Worm (Caenorhabditis elegans) whole organism, L3 larva: Measurements from ENCODE around the gene T12A7.6.

Experiments
- R02D3.7 ChIP-seq: fragments of 150-350 bp; optimal IDR thresholded peaks from 2 replicates; lab custom pipeline; 2014; ENCODE audit warnings: missing biosample characterization, missing genetic modification characterization
- ZK546.5 ChIP-seq: sonication (generic microtip); optimal IDR thresholded peaks from 2 replicates; lab custom pipeline; 2017; ENCODE audit warnings: missing biosample characterization, missing genetic modification characterization
- ceh-16 ChIP-seq: sonication (generic microtip); optimal IDR thresholded peaks from 2 replicates; lab custom pipeline; 2017; ENCODE audit warnings: missing biosample characterization, missing genetic modification characterization
- ceh-28 ChIP-seq: fragments of 150-350 bp; optimal IDR thresholded peaks from 2 replicates; lab custom pipeline; 2014; ENCODE audit warnings: missing biosample characterization, missing genetic modification reagents, missing genetic modification characterization
- daf-12 ChIP-seq: fragments of 150-350 bp; optimal IDR thresholded peaks from 2 replicates; lab custom pipeline; 2014; ENCODE audit warnings: missing biosample characterization, missing genetic modification reagents, missing genetic modification characterization
- egl-27 ChIP-seq: sonication (generic microtip); optimal IDR thresholded peaks from 4 replicates; lab custom pipeline; 2017; ENCODE audit warnings: missing biosample characterization, missing genetic modification reagents, missing genetic modification characterization
- elt-2 ChIP-seq: sonication (generic microtip); optimal IDR thresholded peaks from 2 replicates; lab custom pipeline; 2016; ENCODE audit warnings: missing genetic modification reagents, mild to moderate bottlenecking, missing genetic modification characterization, missing compliant biosample characterization
- eor-1 ChIP-seq, 2 experiments: fragments of 150-350 bp; optimal IDR thresholded peaks; 2 replicates each; lab custom pipeline; 2014 to 2018; ENCODE audit warnings: missing biosample characterization in 2 of 2, missing genetic modification characterization in 2 of 2
- fkh-10 ChIP-seq: sonication (generic microtip); optimal IDR thresholded peaks from 2 replicates; lab custom pipeline; 2017; ENCODE audit warnings: missing biosample characterization, missing genetic modification reagents, missing genetic modification characterization
- fkh-2 ChIP-seq: fragments of 150-350 bp; optimal IDR thresholded peaks from 2 replicates; lab custom pipeline; 2014; ENCODE audit warnings: missing biosample characterization, missing genetic modification reagents, missing genetic modification characterization
- fos-1 ChIP-seq: fragments of 150-350 bp; optimal IDR thresholded peaks from 2 replicates; lab custom pipeline; 2014; ENCODE audit warnings: missing biosample characterization, missing genetic modification characterization
- hmg-11 ChIP-seq: sonication (generic microtip); optimal IDR thresholded peaks from 2 replicates; lab custom pipeline; 2016; ENCODE audit warnings: missing genetic modification characterization, missing compliant biosample characterization
- jun-1 ChIP-seq: fragments of 150-350 bp; optimal IDR thresholded peaks from 2 replicates; lab custom pipeline; 2014; ENCODE audit warnings: missing biosample characterization, missing genetic modification reagents, missing genetic modification characterization
- lin-15B ChIP-seq: fragments of 150-350 bp; optimal IDR thresholded peaks from 2 replicates; lab custom pipeline; 2014; ENCODE audit warnings: missing biosample characterization, missing genetic modification characterization
- lin-39 ChIP-seq: fragments of 150-350 bp; optimal IDR thresholded peaks from 2 replicates; lab custom pipeline; 2018; ENCODE audit warnings: missing biosample characterization, missing genetic modification reagents, missing genetic modification characterization
- lsy-12 ChIP-seq: sonication (generic microtip); optimal IDR thresholded peaks from 2 replicates; lab custom pipeline; 2016; ENCODE audit warnings: mild to moderate bottlenecking, missing genetic modification characterization, missing compliant biosample characterization
- mml-1 ChIP-seq: fragments of 150-350 bp; sonication (generic microtip); optimal IDR thresholded peaks from 3 replicates; lab custom pipeline; 2014; ENCODE audit warnings: missing biosample characterization, missing genetic modification characterization
- nfya-1 ChIP-seq: sonication (generic microtip); optimal IDR thresholded peaks from 2 replicates; lab custom pipeline; 2017; ENCODE audit warnings: missing genetic modification characterization, mild to moderate bottlenecking, missing compliant biosample characterization, antibody characterized with exemption, moderate library complexity; ENCODE audit not compliant: insufficient read depth
- nhr-12 ChIP-seq: fragments of 150-350 bp; optimal IDR thresholded peaks from 2 replicates; lab custom pipeline; 2014; ENCODE audit warnings: missing biosample characterization, missing genetic modification characterization
- nhr-23 ChIP-seq: fragments of 150-350 bp; optimal IDR thresholded peaks from 2 replicates; lab custom pipeline; 2014; ENCODE audit warnings: missing biosample characterization, missing genetic modification reagents, missing genetic modification characterization
- nhr-237 ChIP-seq: fragments of 150-350 bp; optimal IDR thresholded peaks from 2 replicates; lab custom pipeline; 2014; ENCODE audit warnings: missing biosample characterization, missing genetic modification characterization
- nhr-25 ChIP-seq: sonication (generic microtip); optimal IDR thresholded peaks from 2 replicates; lab custom pipeline; 2017; ENCODE audit warnings: missing biosample characterization, missing genetic modification characterization
- nhr-43 ChIP-seq: sonication (generic microtip); optimal IDR thresholded peaks from 2 replicates; lab custom pipeline; 2016; ENCODE audit warnings: mild to moderate bottlenecking, missing genetic modification characterization, missing compliant biosample characterization; ENCODE audit not compliant: poor library complexity, severe bottlenecking
- nhr-76 ChIP-seq: fragments of 150-350 bp; sonication (generic microtip); optimal IDR thresholded peaks from 5 replicates; lab custom pipeline; 2014; ENCODE audit warnings: missing biosample characterization, missing genetic modification characterization
- nhr-77 ChIP-seq: fragments of 150-350 bp; optimal IDR thresholded peaks from 2 replicates; lab custom pipeline; 2014; ENCODE audit warnings: missing biosample characterization, missing genetic modification characterization
- pha-4 ChIP-seq: fragments of 150-350 bp; optimal IDR thresholded peaks from 2 replicates; lab custom pipeline; 2014; ENCODE audit warnings: missing biosample characterization, missing genetic modification reagents, missing genetic modification characterization
- skn-1 ChIP-seq: fragments of 150-350 bp; optimal IDR thresholded peaks from 2 replicates; lab custom pipeline; 2014; ENCODE audit warnings: missing biosample characterization, missing genetic modification characterization
- snpc-4 ChIP-seq: fragments of 150-350 bp; optimal IDR thresholded peaks from 2 replicates; lab custom pipeline; 2014; ENCODE audit warnings: missing biosample characterization, missing genetic modification characterization
- tbx-2 ChIP-seq: sonication (generic microtip); optimal IDR thresholded peaks from 2 replicates; lab custom pipeline; 2016; ENCODE audit warnings: mild to moderate bottlenecking, missing genetic modification characterization, missing compliant biosample characterization
- unc-62 ChIP-seq: fragments of 150-350 bp; sonication (generic microtip); optimal IDR thresholded peaks from 4 replicates; lab custom pipeline; 2014; ENCODE audit warnings: missing biosample characterization, missing genetic modification reagents, missing genetic modification characterization
- zag-1 ChIP-seq: fragments of 150-350 bp; optimal IDR thresholded peaks from 2 replicates; lab custom pipeline; 2014; ENCODE audit warnings: missing biosample characterization, missing genetic modification characterization
- ztf-11 ChIP-seq: fragments of 150-350 bp; optimal IDR thresholded peaks from 2 replicates; lab custom pipeline; 2014; ENCODE audit warnings: missing biosample characterization, missing genetic modification characterization
- ztf-4 ChIP-seq: fragments of 150-350 bp; optimal IDR thresholded peaks from 2 replicates; lab custom pipeline; 2014; ENCODE audit warnings: missing biosample characterization, missing genetic modification characterization

Gene T12A7.6

ce11 chrIV:11742406-11742805, 6.6 kb upstream of the T12A7.6 start, which contains the start of gene K01A6.5:
K01A6.5 (plus strand) TSS chrIV:11742706.
- TF ChIP-seq nhr-76 (tag; lab: Kevin White, UChicago) (no peak), jun-1 (no peak), elt-2 (no peak), lsy-12 (tag; lab: Kevin White, UChicago) (no peak), ztf-11 (tag; lab: Kevin White, UChicago) (no peak)

DNA sequence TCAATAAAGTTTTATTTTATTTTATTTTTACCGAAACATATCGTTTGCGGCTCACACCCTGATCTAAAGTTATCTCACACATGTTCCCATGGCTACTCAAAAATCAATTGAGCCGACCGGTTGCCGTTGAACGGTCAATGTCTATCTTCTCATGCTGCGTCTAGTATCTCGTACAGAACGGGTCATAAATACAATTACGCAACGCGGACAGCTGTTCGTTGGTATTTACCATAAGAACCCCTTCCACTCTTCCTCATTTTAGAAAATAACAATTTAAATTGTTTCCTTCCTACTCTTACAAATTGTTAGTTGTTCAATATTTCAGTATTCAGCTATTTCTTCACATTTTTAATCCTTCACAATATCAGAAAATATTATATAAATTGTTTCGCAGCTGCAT, 5.2 kb upstream of the T12A7.6 start:
- TF ChIP-seq nfya-1 (tag; lab: Kevin White, UChicago) (no peak), fkh-10 (GFP tag; lab: Kevin White, UChicago) (no peak), lin-15B (tag; lab: Kevin White, UChicago) (no peak), eor-1 (tag; optimal IDR thresholded peaks at IDR 0.05; lab: Kevin White, UChicago) (no peak), nhr-77 (tag; lab: Kevin White, UChicago) (no peak), ztf-4 (tag; lab: Kevin White, UChicago) (no peak), nhr-12 (tag; lab: Kevin White, UChicago) (no peak), mml-1 (tag; lab: Kevin White, UChicago) (no peak), zag-1 (tag; lab: Kevin White, UChicago) (no peak)

DNA sequence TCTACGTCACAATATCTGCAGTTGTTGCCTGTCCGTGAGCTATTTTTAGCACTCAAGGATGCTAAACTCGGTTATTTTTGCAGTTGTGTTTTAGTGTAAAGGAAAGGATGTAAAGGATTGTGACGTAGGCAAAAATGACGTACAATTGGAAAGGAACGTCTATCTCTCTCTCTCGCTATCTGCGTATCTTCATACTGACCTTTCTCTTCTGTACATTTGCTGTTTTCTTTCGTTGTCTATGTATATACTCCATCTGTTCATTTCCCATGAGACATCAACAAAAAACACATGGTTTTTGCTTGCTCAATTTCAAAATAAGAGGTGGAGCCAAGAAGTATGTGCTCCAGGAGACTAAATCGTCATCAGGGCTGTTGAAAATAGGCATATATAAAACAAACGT, 4.7 kb upstream of the T12A7.6 start:
- peak; percentile 22 for TF ChIP-seq snpc-4 (tag; lab: Kevin White, UChicago)
- TF ChIP-seq fkh-2 (tag; lab: Kevin White, UChicago): peak; percentile 7
- peak; percentile 32 for TF ChIP-seq nfya-1 (tag; lab: Kevin White, UChicago)
- TF ChIP-seq ZK546.5: no peak

ce11 chrIV:11745340-11745739, 3.7 kb upstream of the T12A7.6 start, which contains the start of gene gem-4:
gem-4 (plus strand) TSS chrIV:11745640.
- TF ChIP-seq pha-4 (peak; percentile 28), elt-2 (peak; percentile 9), hmg-11 (tag; lab: Kevin White, UChicago) (no peak)

DNA sequence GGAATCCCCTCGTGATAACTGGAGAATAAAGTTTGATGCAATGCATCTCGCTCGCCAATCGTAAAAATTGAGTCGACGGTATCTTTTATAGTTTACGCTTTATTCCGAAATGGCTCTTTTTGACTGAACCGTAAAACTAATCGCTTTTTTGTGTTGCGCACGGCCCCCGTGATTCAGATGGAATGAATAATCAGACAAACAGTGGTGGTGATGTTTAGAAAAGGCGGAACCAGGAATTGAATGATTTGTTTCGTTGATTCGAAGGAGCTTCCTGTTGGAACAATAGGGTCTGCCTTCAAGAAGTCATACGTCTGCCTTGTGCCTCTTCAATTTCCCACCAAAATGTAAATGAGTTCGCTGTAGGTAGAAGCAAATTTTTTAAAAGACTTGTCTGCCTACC, 5.3 kb downstream of the T12A7.6 start, which contains the start of gene scl-18:
scl-18 (minus strand) TSS at position 101 of the 400 bp plus-strand sequence.
- TF ChIP-seq skn-1 (no peak), ceh-28 (no peak), fkh-2 (tag; lab: Kevin White, UChicago) (no peak), nhr-23 (tag; lab: Kevin White, UChicago) (no peak), eor-1 (tag; optimal IDR thresholded peaks at IDR 0.05; lab: Kevin White, UChicago) (no peak), daf-12 (no peak), ztf-11 (tag; lab: Kevin White, UChicago) (no peak), fkh-10 (GFP tag; lab: Kevin White, UChicago) (no peak), unc-62 (GFP tag; lab: Kevin White, UChicago) (no peak), lin-39 (no peak)

DNA sequence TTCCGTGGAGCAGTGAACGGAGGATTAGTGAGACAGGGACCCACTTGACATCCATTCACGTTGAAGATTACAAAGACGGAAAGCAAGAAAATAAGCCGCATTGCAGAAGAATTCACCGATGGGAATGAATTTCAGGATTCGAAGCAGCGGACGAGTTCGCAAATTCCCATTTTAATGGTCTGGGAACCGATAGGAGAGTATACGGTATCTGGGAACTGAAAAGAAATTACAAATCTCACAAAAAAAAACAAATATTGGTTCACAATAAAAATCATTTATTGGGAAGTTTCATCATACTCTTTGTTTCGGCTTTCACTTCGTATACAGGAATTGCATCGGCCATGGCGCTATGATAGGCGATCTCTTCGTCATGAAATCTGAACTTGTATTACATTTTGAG, 6.0 kb downstream of the T12A7.6 start, which contains the start of gene T12A7.10:
T12A7.10 (minus strand) TSS at position 101 of the 400 bp plus-strand sequence.
- no peak for TF ChIP-seq ztf-4 (tag; lab: Kevin White, UChicago)
- no peak for TF ChIP-seq R02D3.7 (tag; lab: Kevin White, UChicago)
- TF ChIP-seq nhr-25: no peak
- no peak for TF ChIP-seq tbx-2 (tag; lab: Kevin White, UChicago)
- TF ChIP-seq ceh-16: no peak
- no peak for TF ChIP-seq nhr-237
- no peak for TF ChIP-seq lin-39
- no peak for TF ChIP-seq fos-1 (tag; lab: Kevin White, UChicago)
- no peak for TF ChIP-seq nhr-76 (tag; lab: Kevin White, UChicago)
- no peak for TF ChIP-seq ZK546.5
- TF ChIP-seq nhr-23 (tag; lab: Kevin White, UChicago): no peak
- TF ChIP-seq lsy-12 (tag; lab: Kevin White, UChicago): no peak
- TF ChIP-seq daf-12: no peak
- TF ChIP-seq nhr-77 (tag; lab: Kevin White, UChicago): no peak
- no peak for TF ChIP-seq nhr-43 (tag; lab: Kevin White, UChicago)
- TF ChIP-seq pha-4: no peak
- TF ChIP-seq egl-27 (tag; lab: Kevin White, UChicago): no peak
- no peak for TF ChIP-seq lin-15B (tag; lab: Kevin White, UChicago)
